Worm (Caenorhabditis elegans) whole organism, L3 larva: ENCODE data around the gene F01F1.2.

Experiments
- ceh-28 ChIP-seq: fragments of 150-350 bp; optimal IDR thresholded peaks from 2 replicates; lab custom pipeline; 2014; ENCODE audit warnings: missing biosample characterization, missing genetic modification reagents, missing genetic modification characterization
- eor-1 ChIP-seq, 2 experiments: fragments of 150-350 bp; optimal IDR thresholded peaks; 2 replicates each; lab custom pipeline; 2014 to 2018; ENCODE audit warnings: missing biosample characterization in 2 of 2, missing genetic modification characterization in 2 of 2
- nfya-1 ChIP-seq: sonication (generic microtip); optimal IDR thresholded peaks from 2 replicates; lab custom pipeline; 2017; ENCODE audit warnings: missing genetic modification characterization, mild to moderate bottlenecking, missing compliant biosample characterization, antibody characterized with exemption, moderate library complexity; ENCODE audit not compliant: insufficient read depth
- nhr-12 ChIP-seq: fragments of 150-350 bp; optimal IDR thresholded peaks from 2 replicates; lab custom pipeline; 2014; ENCODE audit warnings: missing biosample characterization, missing genetic modification characterization
- nhr-28 ChIP-seq: fragments of 150-350 bp; optimal IDR thresholded peaks from 2 replicates; lab custom pipeline; 2014; ENCODE audit warnings: missing biosample characterization, missing genetic modification characterization
- sea-2 ChIP-seq: fragments of 150-350 bp; sonication (generic microtip); optimal IDR thresholded peaks from 4 replicates; lab custom pipeline; 2014; ENCODE audit warnings: missing biosample characterization, missing genetic modification reagents, missing genetic modification characterization
- snpc-4 ChIP-seq: fragments of 150-350 bp; optimal IDR thresholded peaks from 2 replicates; lab custom pipeline; 2014; ENCODE audit warnings: missing biosample characterization, missing genetic modification characterization
- unc-39 ChIP-seq: sonication (generic microtip); optimal IDR thresholded peaks from 4 replicates; lab custom pipeline; 2017; ENCODE audit warnings: missing biosample characterization, missing genetic modification characterization
- unc-62 ChIP-seq: fragments of 150-350 bp; sonication (generic microtip); optimal IDR thresholded peaks from 4 replicates; lab custom pipeline; 2014; ENCODE audit warnings: missing biosample characterization, missing genetic modification reagents, missing genetic modification characterization

DNA sequence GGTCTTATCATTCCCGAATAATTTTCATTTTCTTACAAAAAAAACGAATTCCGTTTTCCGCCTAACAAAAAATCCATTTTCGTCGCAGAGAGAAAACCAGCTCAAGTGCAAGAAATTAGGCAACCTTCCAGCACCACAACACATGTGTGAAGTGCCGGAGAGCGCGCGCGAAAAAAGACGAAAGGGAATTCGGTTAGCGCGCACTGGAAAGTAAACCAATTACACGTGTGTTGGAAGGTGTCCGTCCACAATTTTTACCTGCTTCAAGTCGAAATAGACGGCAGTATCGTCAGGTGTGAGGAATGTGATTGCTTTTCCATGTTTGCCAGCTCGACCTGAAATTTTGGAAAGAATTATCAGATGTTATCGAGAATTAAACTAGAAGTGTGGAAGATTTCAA, 43.7 kb upstream of the F01F1.2 start:
- no peak for TF ChIP-seq sea-2
- no peak for TF ChIP-seq unc-39
- no peak for TF ChIP-seq snpc-4 (tag; lab: Kevin White, UChicago)
- TF ChIP-seq unc-62 (GFP tag; lab: Kevin White, UChicago), result no peak
- no peak for TF ChIP-seq ceh-28 (tag; lab: Kevin White, UChicago)
- TF ChIP-seq nfya-1 (tag; lab: Kevin White, UChicago), result no peak
- no peak for TF ChIP-seq nhr-12
- no peak for TF ChIP-seq eor-1 (tag; optimal IDR thresholded peaks at IDR 0.05; lab: Kevin White, UChicago)
- TF ChIP-seq nhr-28 (tag; lab: Kevin White, UChicago), result no peak
